Fruit fly (Drosophila melanogaster): ENCODE data around the gene CG14075.
A peak's percentile ranks its signal among the peaks of the same experiment; 100 is the strongest.

The CG14075 gene

dm6 chr3L:18984661-18985060 is at the start of gene CG14075:
Gene CG14075, plus strand, starts transcription at chr3L:18984961.
- TF ChIP-seq EcR (GFP tag; optimal IDR thresholded peaks at IDR 0.05) (no peak), gl (tag; optimal IDR thresholded peaks at IDR 0.05) (no peak), Snoo (tag; optimal IDR thresholded peaks at IDR 0.05) (no peak), rn (GFP tag; IDR thresholded peaks at IDR 0.05) (no peak), CG9948 (tag; optimal IDR thresholded peaks at IDR 0.05) (no peak), D1 (tag; optimal IDR thresholded peaks at IDR 0.05) (no peak), CG15710 (tag; optimal IDR thresholded peaks at IDR 0.05) (no peak), Pif1B (GFP tag; optimal IDR thresholded peaks at IDR 0.05) (no peak), CG12605 (GFP tag; IDR thresholded peaks at IDR 0.05) (no peak), Ets98B (GFP tag; IDR thresholded peaks at IDR 0.05) (no peak), fd96Ca (GFP tag; IDR thresholded peaks at IDR 0.05) (no peak), CG8301 (tag; optimal IDR thresholded peaks at IDR 0.05) (no peak)

dm6 chr3L:18945938-18946337 is 38.8 kb upstream of the CG14075 start, which contains the start of gene CG32204:
Gene CG32204, minus strand, starts transcription at chr3L:18946038.
- TF ChIP-seq Snoo (tag; optimal IDR thresholded peaks at IDR 0.05) = no peak
- no peak for TF ChIP-seq CG14655 (GFP tag; optimal IDR thresholded peaks at IDR 0.05)
- no peak for TF ChIP-seq CG8301 (tag; optimal IDR thresholded peaks at IDR 0.05)
- TF ChIP-seq CG4496 (GFP tag; IDR thresholded peaks at IDR 0.05) = no peak
- no peak for TF ChIP-seq fd96Ca (GFP tag; IDR thresholded peaks at IDR 0.05)
- no peak for TF ChIP-seq CG15710 (tag; optimal IDR thresholded peaks at IDR 0.05)
- no peak for TF ChIP-seq gl (tag; optimal IDR thresholded peaks at IDR 0.05)
- TF ChIP-seq CG13204 (GFP tag; optimal IDR thresholded peaks at IDR 0.05) = no peak
- TF ChIP-seq CG8159 (tag; optimal IDR thresholded peaks at IDR 0.05) = no peak
- TF ChIP-seq D1 (tag; optimal IDR thresholded peaks at IDR 0.05) = no peak
- TF ChIP-seq CG17806 (tag; optimal IDR thresholded peaks at IDR 0.05) = no peak
- no peak for TF ChIP-seq rn (GFP tag; IDR thresholded peaks at IDR 0.05)
- no peak for TF ChIP-seq CG10348 (GFP tag; IDR thresholded peaks at IDR 0.05)

dm6 chr3L:18946956-18947355 is 37.8 kb upstream of the CG14075 start:
- no peak for TF ChIP-seq CG32121 (GFP tag; IDR thresholded peaks at IDR 0.05)
- peak; percentile 77 for TF ChIP-seq CG4496 (GFP tag; IDR thresholded peaks at IDR 0.05)
- TF ChIP-seq rn (GFP tag; IDR thresholded peaks at IDR 0.05) = no peak
- no peak for TF ChIP-seq D1 (tag; optimal IDR thresholded peaks at IDR 0.05)
- TF ChIP-seq Snoo (tag; optimal IDR thresholded peaks at IDR 0.05) = no peak
- TF ChIP-seq Pif1B (GFP tag; optimal IDR thresholded peaks at IDR 0.05) = no peak
- TF ChIP-seq CG34367 (tag; optimal IDR thresholded peaks at IDR 0.05) = peak; percentile 5
- no peak for TF ChIP-seq fd96Ca (GFP tag; IDR thresholded peaks at IDR 0.05)
- peak; percentile 6 for TF ChIP-seq Pif1A (GFP tag; optimal IDR thresholded peaks at IDR 0.05)
- TF ChIP-seq CG10348 (GFP tag; IDR thresholded peaks at IDR 0.05) = no peak

- TF ChIP-seq CG32121 (GFP tag; IDR thresholded peaks at IDR 0.05) (no peak), CG17806 (tag; optimal IDR thresholded peaks at IDR 0.05) (no peak), CG12605 (GFP tag; IDR thresholded peaks at IDR 0.05) (no peak), Snoo (tag; optimal IDR thresholded peaks at IDR 0.05) (no peak), fd96Ca (GFP tag; IDR thresholded peaks at IDR 0.05) (no peak), rn (GFP tag; IDR thresholded peaks at IDR 0.05) (no peak), Ets98B (GFP tag; IDR thresholded peaks at IDR 0.05) (no peak), D1 (tag; optimal IDR thresholded peaks at IDR 0.05) (no peak), CG4496 (GFP tag; IDR thresholded peaks at IDR 0.05) (no peak), Pif1B (GFP tag; optimal IDR thresholded peaks at IDR 0.05) (no peak), CG13204 (GFP tag; optimal IDR thresholded peaks at IDR 0.05) (no peak), Pif1A (GFP tag; optimal IDR thresholded peaks at IDR 0.05) (no peak), EcR (GFP tag; optimal IDR thresholded peaks at IDR 0.05) (no peak), CG10348 (GFP tag; IDR thresholded peaks at IDR 0.05) (no peak)
These were observed 35.6 kb upstream of the CG14075 start for dm6 chr3L:18949137-18949536.

- TF ChIP-seq CG4496 (GFP tag; IDR thresholded peaks at IDR 0.05) (0 out of 3 replicates have a peak, but pooled peaks have one; percentile 29), rn (GFP tag; IDR thresholded peaks at IDR 0.05) (no peak), gl (tag; optimal IDR thresholded peaks at IDR 0.05) (no peak), CG32121 (GFP tag; IDR thresholded peaks at IDR 0.05) (peak; percentile 38; the same call in 1 of the 2 replicates), CG12605 (GFP tag; IDR thresholded peaks at IDR 0.05) (no peak), D1 (tag; optimal IDR thresholded peaks at IDR 0.05) (no peak), CG8301 (tag; optimal IDR thresholded peaks at IDR 0.05) (no peak), EcR (GFP tag; optimal IDR thresholded peaks at IDR 0.05) (no peak), CG10348 (GFP tag; IDR thresholded peaks at IDR 0.05) (no peak), Pif1B (GFP tag; optimal IDR thresholded peaks at IDR 0.05) (no peak), CG17806 (tag; optimal IDR thresholded peaks at IDR 0.05) (no peak), CG15710 (tag; optimal IDR thresholded peaks at IDR 0.05) (no peak), Ets98B (GFP tag; IDR thresholded peaks at IDR 0.05) (no peak), CG14655 (GFP tag; optimal IDR thresholded peaks at IDR 0.05) (no peak), fd96Ca (GFP tag; IDR thresholded peaks at IDR 0.05) (no peak), CG9948 (tag; optimal IDR thresholded peaks at IDR 0.05) (no peak)
These were observed 34.4 kb upstream of the CG14075 start, which contains the start of gene CG6836 for dm6 chr3L:18950359-18950758. Gene CG6836, plus strand, starts transcription at chr3L:18950629.

- no peak for TF ChIP-seq CG13204 (GFP tag; optimal IDR thresholded peaks at IDR 0.05)
- TF ChIP-seq CG8301 (tag; optimal IDR thresholded peaks at IDR 0.05) = no peak
- no peak for TF ChIP-seq D1 (tag; optimal IDR thresholded peaks at IDR 0.05)
- TF ChIP-seq CG32121 (GFP tag; IDR thresholded peaks at IDR 0.05) = no peak
- no peak for TF ChIP-seq rn (GFP tag; IDR thresholded peaks at IDR 0.05)
- no peak for TF ChIP-seq CG4496 (GFP tag; IDR thresholded peaks at IDR 0.05)
- no peak for TF ChIP-seq CG10348 (GFP tag; IDR thresholded peaks at IDR 0.05)
- TF ChIP-seq Snoo (tag; optimal IDR thresholded peaks at IDR 0.05) = peak; percentile 38
- TF ChIP-seq CG14655 (GFP tag; optimal IDR thresholded peaks at IDR 0.05) = no peak
- no peak for TF ChIP-seq CG17806 (tag; optimal IDR thresholded peaks at IDR 0.05)
- TF ChIP-seq EcR (GFP tag; optimal IDR thresholded peaks at IDR 0.05) = peak; percentile 63
- TF ChIP-seq gl (tag; optimal IDR thresholded peaks at IDR 0.05) = no peak
- TF ChIP-seq Ets98B (GFP tag; IDR thresholded peaks at IDR 0.05) = no peak
- no peak for TF ChIP-seq Pif1B (GFP tag; optimal IDR thresholded peaks at IDR 0.05)
These were observed 32.4 kb upstream of the CG14075 start for dm6 chr3L:18952399-18952798.

Data from whole organism, pupa.